Fruit fly (Drosophila melanogaster): Measurements from ENCODE around the gene CstF50.
A peak's percentile ranks its signal among the peaks of the same experiment; 100 is the strongest.

Gene CstF50

dm6 chr3R:31754605-31755004 is 17.8 kb upstream of the CstF50 start, which contains the start of gene salt:
Gene salt, minus strand, starts transcription at chr3R:31754705.
- TF ChIP-seq Sin3A (optimal IDR thresholded peaks at IDR 0.05) (no peak), psq (optimal IDR thresholded peaks at IDR 0.05) (no peak), insv (optimal IDR thresholded peaks at IDR 0.05) (no peak), ttk (optimal IDR thresholded peaks at IDR 0.05) (no peak), Myc (optimal IDR thresholded peaks at IDR 0.05) (no peak), h (optimal IDR thresholded peaks at IDR 0.05) (no peak)

dm6 chr3R:31748093-31748996 is 11.6 kb upstream of the CstF50 start:
- TF ChIP-seq insv (optimal IDR thresholded peaks at IDR 0.05) (no peak), psq (optimal IDR thresholded peaks at IDR 0.05) (peak; percentile 75)

- TF ChIP-seq Sin3A (optimal IDR thresholded peaks at IDR 0.05) (no peak), h (optimal IDR thresholded peaks at IDR 0.05) (no peak), psq (optimal IDR thresholded peaks at IDR 0.05) (no peak), Myc (optimal IDR thresholded peaks at IDR 0.05) (no peak), ttk (optimal IDR thresholded peaks at IDR 0.05) (no peak), insv (optimal IDR thresholded peaks at IDR 0.05) (no peak)
Observed at dm6 chr3R:31747429-31748048, 10.8 kb upstream of the CstF50 start, which contains the start of the genes nero and CG1910. Gene nero, minus strand, starts transcription at chr3R:31747558. Gene CG1910, plus strand, starts transcription at chr3R:31747643.

- TF ChIP-seq insv (optimal IDR thresholded peaks at IDR 0.05) (no peak), Myc (optimal IDR thresholded peaks at IDR 0.05) (no peak), Sin3A (optimal IDR thresholded peaks at IDR 0.05) (no peak), ttk (optimal IDR thresholded peaks at IDR 0.05) (no peak), h (optimal IDR thresholded peaks at IDR 0.05) (no peak), psq (optimal IDR thresholded peaks at IDR 0.05) (no peak)
Observed at dm6 chr3R:31745629-31746081, 8.9 kb upstream of the CstF50 start, which contains the start of gene awd. Gene awd, minus strand, starts transcription at chr3R:31746077.

- no peak for TF ChIP-seq Myc (optimal IDR thresholded peaks at IDR 0.05)
- no peak for TF ChIP-seq insv (optimal IDR thresholded peaks at IDR 0.05)
- TF ChIP-seq ttk (optimal IDR thresholded peaks at IDR 0.05) = no peak
- no peak for TF ChIP-seq h (optimal IDR thresholded peaks at IDR 0.05)
- TF ChIP-seq psq (optimal IDR thresholded peaks at IDR 0.05) = no peak
- TF ChIP-seq Sin3A (optimal IDR thresholded peaks at IDR 0.05) = no peak
Observed at dm6 chr3R:31744044-31744652, 7.4 kb upstream of the CstF50 start, which contains the start of gene CG1896. Gene CG1896, plus strand, starts transcription at chr3R:31744282.

dm6 chr3R:31743279-31743678 is 6.5 kb upstream of the CstF50 start, which contains the start of gene Tbca:
Gene Tbca, plus strand, starts transcription at chr3R:31743490.
- TF ChIP-seq Sin3A (optimal IDR thresholded peaks at IDR 0.05) = no peak

- no peak for TF ChIP-seq ttk (optimal IDR thresholded peaks at IDR 0.05)
- no peak for TF ChIP-seq Myc (optimal IDR thresholded peaks at IDR 0.05)
- TF ChIP-seq h (optimal IDR thresholded peaks at IDR 0.05) = no peak
- no peak for TF ChIP-seq insv (optimal IDR thresholded peaks at IDR 0.05)
- no peak for TF ChIP-seq Sin3A (optimal IDR thresholded peaks at IDR 0.05)
- TF ChIP-seq psq (optimal IDR thresholded peaks at IDR 0.05) = no peak
Observed at dm6 chr3R:31741278-31741677, 4.5 kb upstream of the CstF50 start.

- no peak for TF ChIP-seq Myc (optimal IDR thresholded peaks at IDR 0.05)
Observed at dm6 chr3R:31739067-31739786, 2.5 kb upstream of the CstF50 start.

dm6 chr3R:31738060-31738619 is 1.4 kb upstream of the CstF50 start, which contains the start of gene eEF1alpha2:
Gene eEF1alpha2, plus strand, starts transcription at chr3R:31738468.
- TF ChIP-seq Myc (optimal IDR thresholded peaks at IDR 0.05) (no peak), Sin3A (optimal IDR thresholded peaks at IDR 0.05) (no peak), psq (optimal IDR thresholded peaks at IDR 0.05) (no peak), h (optimal IDR thresholded peaks at IDR 0.05) (no peak), ttk (optimal IDR thresholded peaks at IDR 0.05) (no peak), insv (optimal IDR thresholded peaks at IDR 0.05) (no peak)

dm6 chr3R:31727773-31728172 is 9.0 kb downstream of the CstF50 start:
- TF ChIP-seq Sin3A (optimal IDR thresholded peaks at IDR 0.05) (no peak), psq (optimal IDR thresholded peaks at IDR 0.05) (no peak), insv (optimal IDR thresholded peaks at IDR 0.05) (no peak), h (optimal IDR thresholded peaks at IDR 0.05) (no peak), ttk (optimal IDR thresholded peaks at IDR 0.05) (no peak)

- TF ChIP-seq insv (optimal IDR thresholded peaks at IDR 0.05) (no peak), ttk (optimal IDR thresholded peaks at IDR 0.05) (no peak), h (optimal IDR thresholded peaks at IDR 0.05) (no peak), Myc (optimal IDR thresholded peaks at IDR 0.05) (no peak), psq (optimal IDR thresholded peaks at IDR 0.05) (no peak), Sin3A (optimal IDR thresholded peaks at IDR 0.05) (no peak)
Observed at dm6 chr3R:31726286-31726685, 10.5 kb downstream of the CstF50 start.

Data from Kc167 (cell line).